Worm (Caenorhabditis elegans) whole organism, L2 larva: Measurements from ENCODE around the gene odr-4.

Source experiments
- Y55F3AM.14 ChIP-seq: fragments of 200-800 bp; sonication (Bioruptor generic); optimal IDR thresholded peaks from 2 replicates; lab custom pipeline; 2018; ENCODE audit warnings: mild to moderate bottlenecking, missing genetic modification characterization, missing compliant biosample characterization
- ceh-82 ChIP-seq: fragments of 150-350 bp; optimal IDR thresholded peaks from 2 replicates; lab custom pipeline; 2014; ENCODE audit warnings: missing biosample characterization, missing genetic modification characterization
- nhr-12 ChIP-seq: fragments of 150-350 bp; optimal IDR thresholded peaks from 2 replicates; lab custom pipeline; 2014; ENCODE audit warnings: missing biosample characterization, missing genetic modification characterization
- nhr-237 ChIP-seq: fragments of 150-350 bp; optimal IDR thresholded peaks from 2 replicates; lab custom pipeline; 2014; ENCODE audit warnings: missing biosample characterization, missing genetic modification characterization
- snpc-4 ChIP-seq: fragments of 150-350 bp; optimal IDR thresholded peaks from 2 replicates; lab custom pipeline; 2014; ENCODE audit warnings: missing biosample characterization, missing genetic modification characterization

- TF ChIP-seq Y55F3AM.14 (GFP tag; lab: Kevin White, UChicago) (no peak), nhr-12 (tag; lab: Kevin White, UChicago) (no peak), ceh-82 (tag; lab: Kevin White, UChicago) (no peak), nhr-237 (no peak), snpc-4 (tag; lab: Kevin White, UChicago) (no peak)
Measured at ce11 chrIII:6723089-6723488, 7.5 kb upstream of the odr-4 start, which contains the start of gene F37A4.1.
